Worm (Caenorhabditis elegans): ENCODE results near the gene lin-38.

Gene lin-38

ce11 chrII:13575018-13575948 is at the start of gene lin-38, which contains the start of gene mrpl-37:
lin-38 (plus strand) TSS chrII:13575925.
mrpl-37 (minus strand) TSS chrII:13575068.
- TF ChIP-seq isw-1 (GFP tag; IDR thresholded peaks at IDR 0.05) = peak; percentile 32; the same call in 1 of the 2 replicates
- TF ChIP-seq skn-1 (tag; optimal IDR thresholded peaks at IDR 0.05) = peak; percentile 84
- no peak for TF ChIP-seq unc-62 (GFP tag; optimal IDR thresholded peaks at IDR 0.05)
- no peak for TF ChIP-seq nhr-84 (tag; optimal IDR thresholded peaks at IDR 0.05)
- no peak for TF ChIP-seq fkh-4 (tag; optimal IDR thresholded peaks at IDR 0.05; ENCODE audit: borderline replicate concordance)
- peak; percentile 78 for TF ChIP-seq C16A3.4 (tag; optimal IDR thresholded peaks at IDR 0.05)
- peak; percentile 65 for TF ChIP-seq lin-13 (GFP tag; optimal IDR thresholded peaks at IDR 0.05)
- peak; percentile 48 for TF ChIP-seq snpc-4 (tag; optimal IDR thresholded peaks at IDR 0.05)
- peak; percentile 41 for TF ChIP-seq nhr-85 (tag)
- TF ChIP-seq C04F5.9 (tag; optimal IDR thresholded peaks at IDR 0.05) = no peak
- TF ChIP-seq dsc-1 (tag; optimal IDR thresholded peaks at IDR 0.05) = no peak
- no peak for TF ChIP-seq unc-30 (tag; optimal IDR thresholded peaks at IDR 0.05)
- TF ChIP-seq elt-3 (tag; optimal IDR thresholded peaks at IDR 0.05) = peak in 1 of 6 experiments; percentile 27
- TF ChIP-seq nhr-77 (tag; optimal IDR thresholded peaks at IDR 0.05) = peak; percentile 91
- TF ChIP-seq mep-1 (tag; optimal IDR thresholded peaks at IDR 0.05) = peak; percentile 56
- TF ChIP-seq xbp-1 (tag; optimal IDR thresholded peaks at IDR 0.05) = peak; percentile 54
- peak; percentile 78 for TF ChIP-seq snu-23 (GFP tag; optimal IDR thresholded peaks at IDR 0.05)
- TF ChIP-seq nhr-19 (GFP tag; conservative IDR thresholded peaks at IDR 0.05) = peak; percentile 53
- TF ChIP-seq mdl-1 (tag; optimal IDR thresholded peaks at IDR 0.05) = peak in 1 of 2 experiments; percentile 49
- TF ChIP-seq ceh-63 (GFP tag; optimal IDR thresholded peaks at IDR 0.05) = no peak
- peak; percentile 38; the same call in 1 of the 2 replicates for TF ChIP-seq ceh-88 (GFP tag; IDR thresholded peaks at IDR 0.05)
- no peak for TF ChIP-seq ets-5 (GFP tag; IDR thresholded peaks at IDR 0.05)
- TF ChIP-seq F16B12.6 (tag; optimal IDR thresholded peaks at IDR 0.05) = peak; percentile 63
- TF ChIP-seq ceh-90 (tag; optimal IDR thresholded peaks at IDR 0.05) = no peak
- TF ChIP-seq nhr-90 (tag; optimal IDR thresholded peaks at IDR 0.05; ENCODE audit: poor library complexity) = peak; percentile 9
- TF ChIP-seq fkh-8 (tag; optimal IDR thresholded peaks at IDR 0.05) = peak; percentile 75
- TF ChIP-seq blmp-1 (tag; optimal IDR thresholded peaks at IDR 0.05) = peak; percentile 23
- TF ChIP-seq nhr-71 (tag; optimal IDR thresholded peaks at IDR 0.05) = no peak
- TF ChIP-seq lin-15B (tag; optimal IDR thresholded peaks at IDR 0.05) = peak; percentile 97
- TF ChIP-seq aly-2 (tag; optimal IDR thresholded peaks at IDR 0.05) = no peak
- no peak for TF ChIP-seq alr-1 (tag; optimal IDR thresholded peaks at IDR 0.05; ENCODE audit: borderline replicate concordance)
- TF ChIP-seq egl-13 (tag; optimal IDR thresholded peaks at IDR 0.05) = peak; percentile 35
- TF ChIP-seq unc-86 (tag; optimal IDR thresholded peaks at IDR 0.05) = no peak
- TF ChIP-seq sup-37 (GFP tag; optimal IDR thresholded peaks at IDR 0.05) = no peak
- no peak for TF ChIP-seq hpl-2 (GFP tag; optimal IDR thresholded peaks at IDR 0.05)
- TF ChIP-seq nhr-28 (tag; optimal IDR thresholded peaks at IDR 0.05) = no peak
- TF ChIP-seq lin-35 (GFP tag; optimal IDR thresholded peaks at IDR 0.05) = peak; percentile 80 to 83
- TF ChIP-seq efl-1 (optimal IDR thresholded peaks at IDR 0.05) = peak; percentile 75 to 87
- TF ChIP-seq efl-1 (GFP tag; optimal IDR thresholded peaks at IDR 0.05 in 1 of 2) = peak; percentile 75 to 95
- peak; percentile 58 to 77 (median 69) for TF ChIP-seq dpl-1 (GFP tag; optimal IDR thresholded peaks at IDR 0.05)
- no peak for TF ChIP-seq ama-1 (optimal IDR thresholded peaks at IDR 0.05)
- peak; percentile 28 for TF ChIP-seq jun-1 (tag; optimal IDR thresholded peaks at IDR 0.05)
- no peak for TF ChIP-seq sptf-1 (tag; optimal IDR thresholded peaks at IDR 0.05)
- no peak for TF ChIP-seq nhr-237 (tag; optimal IDR thresholded peaks at IDR 0.05)
- TF ChIP-seq zag-1 (tag; optimal IDR thresholded peaks at IDR 0.05) = no peak
- peak; percentile 60 for TF ChIP-seq unc-130 (tag; optimal IDR thresholded peaks at IDR 0.05)
- TF ChIP-seq pag-3 (tag; optimal IDR thresholded peaks at IDR 0.05; ENCODE audit: borderline replicate concordance, insufficient read depth) = no peak
- TF ChIP-seq ceh-82 (tag; optimal IDR thresholded peaks at IDR 0.05) = peak in 2 of 3 experiments; percentile 10 to 81
- TF ChIP-seq lsy-2 (tag; optimal IDR thresholded peaks at IDR 0.05) = peak; percentile 60 to 85
- peak; percentile 54 for TF ChIP-seq tbx-2 (tag; optimal IDR thresholded peaks at IDR 0.05)
